Worm (Caenorhabditis elegans): ENCODE measurements around the gene nlf-1.

DNA sequence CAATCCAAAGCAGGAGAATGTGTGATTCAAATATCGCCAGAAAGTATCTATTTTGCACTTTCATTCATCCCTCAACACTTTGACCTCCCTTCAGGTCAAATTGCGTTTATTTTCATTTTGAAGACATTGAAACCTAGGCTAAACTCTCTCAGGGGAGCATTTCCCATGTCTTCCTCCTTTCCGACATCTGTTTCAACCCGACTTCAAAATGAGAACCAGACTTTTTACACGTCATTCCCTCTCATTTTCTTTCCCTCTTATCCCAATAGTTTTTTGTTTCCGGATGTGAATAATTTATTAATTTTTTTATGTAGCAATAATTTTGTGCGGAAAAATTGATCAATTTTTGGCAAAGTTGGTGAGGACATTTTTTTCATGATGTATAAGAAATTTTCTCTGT, 35.6 kb upstream of the nlf-1 start:
- TF ChIP-seq elt-1 (tag; optimal IDR thresholded peaks at IDR 0.05; ENCODE audit: borderline replicate concordance, insufficient read depth): no peak
- no peak for TF ChIP-seq nhr-76 (tag; optimal IDR thresholded peaks at IDR 0.05)
- TF ChIP-seq unc-120 (tag; optimal IDR thresholded peaks at IDR 0.05; ENCODE audit: poor library complexity, severe bottlenecking): no peak
- no peak for TF ChIP-seq unc-39 (tag; optimal IDR thresholded peaks at IDR 0.05)

All from whole organism, mixed stage, embryonic.